Worm (Caenorhabditis elegans) whole organism, L3 larva: ENCODE measurements around the gene F53F1.4.

Source experiments
- R02D3.7 ChIP-seq: fragments of 150-350 bp; optimal IDR thresholded peaks from 2 replicates; lab custom pipeline; 2014; ENCODE audit warnings: missing biosample characterization, missing genetic modification characterization
- ZK546.5 ChIP-seq: sonication (generic microtip); optimal IDR thresholded peaks from 2 replicates; lab custom pipeline; 2017; ENCODE audit warnings: missing biosample characterization, missing genetic modification characterization
- aly-2 ChIP-seq: fragments of 150-350 bp; optimal IDR thresholded peaks from 2 replicates; lab custom pipeline; 2014; ENCODE audit warnings: missing biosample characterization, missing genetic modification characterization
- ama-1 ChIP-seq: fragments of 150-350 bp; optimal IDR thresholded peaks from 2 replicates; lab custom pipeline; 2018
- ceh-16 ChIP-seq: sonication (generic microtip); optimal IDR thresholded peaks from 2 replicates; lab custom pipeline; 2017; ENCODE audit warnings: missing biosample characterization, missing genetic modification characterization
- ceh-28 ChIP-seq: fragments of 150-350 bp; optimal IDR thresholded peaks from 2 replicates; lab custom pipeline; 2014; ENCODE audit warnings: missing biosample characterization, missing genetic modification reagents, missing genetic modification characterization
- ceh-9 ChIP-seq: sonication (generic microtip); optimal IDR thresholded peaks from 2 replicates; lab custom pipeline; 2018; ENCODE audit warnings: missing biosample characterization, missing genetic modification characterization
- daf-12 ChIP-seq: fragments of 150-350 bp; optimal IDR thresholded peaks from 2 replicates; lab custom pipeline; 2014; ENCODE audit warnings: missing biosample characterization, missing genetic modification reagents, missing genetic modification characterization
- egl-5 ChIP-seq: fragments of 150-350 bp; optimal IDR thresholded peaks from 2 replicates; lab custom pipeline; 2017; ENCODE audit warnings: missing biosample characterization, missing genetic modification reagents, missing genetic modification characterization, inconsistent platforms
- elt-1 ChIP-seq: fragments of 150-350 bp; optimal IDR thresholded peaks from 2 replicates; lab custom pipeline; 2014; ENCODE audit warnings: missing biosample characterization, missing genetic modification characterization
- elt-2 ChIP-seq: sonication (generic microtip); optimal IDR thresholded peaks from 2 replicates; lab custom pipeline; 2016; ENCODE audit warnings: missing genetic modification reagents, mild to moderate bottlenecking, missing genetic modification characterization, missing compliant biosample characterization
- elt-3 ChIP-seq, 3 experiments: fragments of 150-350 bp in 1 of 3; sonication (generic microtip) in 2 of 3; optimal IDR thresholded peaks; 2 replicates in 2 of 3; 4 replicates in 1 of 3; lab custom pipeline; 2014 to 2017; ENCODE audit warnings: missing biosample characterization in 3 of 3, missing genetic modification characterization in 3 of 3
- eor-1 ChIP-seq, 2 experiments: fragments of 150-350 bp; optimal IDR thresholded peaks; 2 replicates each; lab custom pipeline; 2014 to 2018; ENCODE audit warnings: missing biosample characterization in 2 of 2, missing genetic modification characterization in 2 of 2
- fkh-10 ChIP-seq: sonication (generic microtip); optimal IDR thresholded peaks from 2 replicates; lab custom pipeline; 2017; ENCODE audit warnings: missing biosample characterization, missing genetic modification reagents, missing genetic modification characterization
- fkh-2 ChIP-seq: fragments of 150-350 bp; optimal IDR thresholded peaks from 2 replicates; lab custom pipeline; 2014; ENCODE audit warnings: missing biosample characterization, missing genetic modification reagents, missing genetic modification characterization
- fos-1 ChIP-seq: fragments of 150-350 bp; optimal IDR thresholded peaks from 2 replicates; lab custom pipeline; 2014; ENCODE audit warnings: missing biosample characterization, missing genetic modification characterization
- hmg-11 ChIP-seq: sonication (generic microtip); optimal IDR thresholded peaks from 2 replicates; lab custom pipeline; 2016; ENCODE audit warnings: missing genetic modification characterization, missing compliant biosample characterization
- jun-1 ChIP-seq: fragments of 150-350 bp; optimal IDR thresholded peaks from 2 replicates; lab custom pipeline; 2014; ENCODE audit warnings: missing biosample characterization, missing genetic modification reagents, missing genetic modification characterization
- lin-15B ChIP-seq: fragments of 150-350 bp; optimal IDR thresholded peaks from 2 replicates; lab custom pipeline; 2014; ENCODE audit warnings: missing biosample characterization, missing genetic modification characterization
- lin-39 ChIP-seq: fragments of 150-350 bp; optimal IDR thresholded peaks from 2 replicates; lab custom pipeline; 2018; ENCODE audit warnings: missing biosample characterization, missing genetic modification reagents, missing genetic modification characterization
- lsy-12 ChIP-seq: sonication (generic microtip); optimal IDR thresholded peaks from 2 replicates; lab custom pipeline; 2016; ENCODE audit warnings: mild to moderate bottlenecking, missing genetic modification characterization, missing compliant biosample characterization
- mdl-1 ChIP-seq: fragments of 150-350 bp; optimal IDR thresholded peaks from 2 replicates; lab custom pipeline; 2014; ENCODE audit warnings: missing biosample characterization, missing genetic modification characterization
- mml-1 ChIP-seq: fragments of 150-350 bp; sonication (generic microtip); optimal IDR thresholded peaks from 3 replicates; lab custom pipeline; 2014; ENCODE audit warnings: missing biosample characterization, missing genetic modification characterization
- nfya-1 ChIP-seq: sonication (generic microtip); optimal IDR thresholded peaks from 2 replicates; lab custom pipeline; 2017; ENCODE audit warnings: missing genetic modification characterization, mild to moderate bottlenecking, missing compliant biosample characterization, antibody characterized with exemption, moderate library complexity; ENCODE audit not compliant: insufficient read depth
- nhr-11 ChIP-seq: fragments of 150-350 bp; optimal IDR thresholded peaks from 2 replicates; lab custom pipeline; 2014; ENCODE audit warnings: missing biosample characterization, missing genetic modification characterization
- nhr-12 ChIP-seq: fragments of 150-350 bp; optimal IDR thresholded peaks from 2 replicates; lab custom pipeline; 2014; ENCODE audit warnings: missing biosample characterization, missing genetic modification characterization
- nhr-237 ChIP-seq: fragments of 150-350 bp; optimal IDR thresholded peaks from 2 replicates; lab custom pipeline; 2014; ENCODE audit warnings: missing biosample characterization, missing genetic modification characterization
- nhr-25 ChIP-seq: sonication (generic microtip); optimal IDR thresholded peaks from 2 replicates; lab custom pipeline; 2017; ENCODE audit warnings: missing biosample characterization, missing genetic modification characterization
- nhr-28 ChIP-seq: fragments of 150-350 bp; optimal IDR thresholded peaks from 2 replicates; lab custom pipeline; 2014; ENCODE audit warnings: missing biosample characterization, missing genetic modification characterization
- nhr-43 ChIP-seq: sonication (generic microtip); optimal IDR thresholded peaks from 2 replicates; lab custom pipeline; 2016; ENCODE audit warnings: mild to moderate bottlenecking, missing genetic modification characterization, missing compliant biosample characterization; ENCODE audit not compliant: poor library complexity, severe bottlenecking
- nhr-67 ChIP-seq: fragments of 150-350 bp; optimal IDR thresholded peaks from 2 replicates; lab custom pipeline; 2014; ENCODE audit warnings: missing biosample characterization, missing genetic modification characterization
- nhr-76 ChIP-seq: fragments of 150-350 bp; sonication (generic microtip); optimal IDR thresholded peaks from 5 replicates; lab custom pipeline; 2014; ENCODE audit warnings: missing biosample characterization, missing genetic modification characterization
- nhr-77 ChIP-seq: fragments of 150-350 bp; optimal IDR thresholded peaks from 2 replicates; lab custom pipeline; 2014; ENCODE audit warnings: missing biosample characterization, missing genetic modification characterization
- pha-4 ChIP-seq: fragments of 150-350 bp; optimal IDR thresholded peaks from 2 replicates; lab custom pipeline; 2014; ENCODE audit warnings: missing biosample characterization, missing genetic modification reagents, missing genetic modification characterization
- pqm-1 ChIP-seq: fragments of 150-350 bp; optimal IDR thresholded peaks from 2 replicates; lab custom pipeline; 2017; ENCODE audit warnings: missing biosample characterization, missing genetic modification characterization, inconsistent platforms
- sea-2 ChIP-seq: fragments of 150-350 bp; sonication (generic microtip); optimal IDR thresholded peaks from 4 replicates; lab custom pipeline; 2014; ENCODE audit warnings: missing biosample characterization, missing genetic modification reagents, missing genetic modification characterization
- skn-1 ChIP-seq: fragments of 150-350 bp; optimal IDR thresholded peaks from 2 replicates; lab custom pipeline; 2014; ENCODE audit warnings: missing biosample characterization, missing genetic modification characterization
- snpc-4 ChIP-seq: fragments of 150-350 bp; optimal IDR thresholded peaks from 2 replicates; lab custom pipeline; 2014; ENCODE audit warnings: missing biosample characterization, missing genetic modification characterization
- unc-39 ChIP-seq: sonication (generic microtip); optimal IDR thresholded peaks from 4 replicates; lab custom pipeline; 2017; ENCODE audit warnings: missing biosample characterization, missing genetic modification characterization
- unc-62 ChIP-seq: fragments of 150-350 bp; sonication (generic microtip); optimal IDR thresholded peaks from 4 replicates; lab custom pipeline; 2014; ENCODE audit warnings: missing biosample characterization, missing genetic modification reagents, missing genetic modification characterization
- zag-1 ChIP-seq: fragments of 150-350 bp; optimal IDR thresholded peaks from 2 replicates; lab custom pipeline; 2014; ENCODE audit warnings: missing biosample characterization, missing genetic modification characterization
- ztf-11 ChIP-seq: fragments of 150-350 bp; optimal IDR thresholded peaks from 2 replicates; lab custom pipeline; 2014; ENCODE audit warnings: missing biosample characterization, missing genetic modification characterization

The F53F1.4 gene

ce11 chrV:13445229-13445949, 34.5 kb downstream of the F53F1.4 start, which contains the start of gene Y2H9A.4:
Gene Y2H9A.4 (plus strand): TSS chrV:13445899.
- no peak for TF ChIP-seq fkh-2
- no peak for TF ChIP-seq eor-1 (tag; optimal IDR thresholded peaks at IDR 0.05; lab: Kevin White, UChicago)
- no peak for TF ChIP-seq ztf-11 (tag; lab: Kevin White, UChicago)
- TF ChIP-seq daf-12 (tag; lab: Kevin White, UChicago) = no peak
- TF ChIP-seq nfya-1 (tag; lab: Kevin White, UChicago) = peak; percentile 3
- TF ChIP-seq lsy-12 (tag; lab: Kevin White, UChicago) = no peak
- no peak for TF ChIP-seq ceh-16 (tag; lab: Kevin White, UChicago)
- TF ChIP-seq nhr-67 (tag; lab: Kevin White, UChicago) = no peak
- no peak for TF ChIP-seq nhr-76 (tag; lab: Kevin White, UChicago)
- no peak for TF ChIP-seq nhr-237 (tag; lab: Kevin White, UChicago)
- TF ChIP-seq skn-1 (tag; lab: Kevin White, UChicago) = no peak
- no peak for TF ChIP-seq unc-62 (GFP tag; lab: Kevin White, UChicago)
- TF ChIP-seq jun-1 (tag; lab: Kevin White, UChicago) = peak; percentile 67
- no peak for TF ChIP-seq hmg-11 (tag; lab: Kevin White, UChicago)
- TF ChIP-seq aly-2 (tag; lab: Kevin White, UChicago) = no peak
- peak; percentile 22 for TF ChIP-seq pha-4
- no peak for TF ChIP-seq egl-5 (tag; lab: Kevin White, UChicago)
- no peak for TF ChIP-seq sea-2 (GFP tag; lab: Kevin White, UChicago)
- TF ChIP-seq nhr-12 (tag; lab: Kevin White, UChicago) = no peak
- no peak for TF ChIP-seq ama-1
- no peak for TF ChIP-seq fos-1
- no peak for TF ChIP-seq mdl-1 (tag; lab: Kevin White, UChicago)
- no peak for TF ChIP-seq fkh-10
- TF ChIP-seq pqm-1 (tag; lab: Kevin White, UChicago) = no peak
- TF ChIP-seq elt-2 (tag; lab: Kevin White, UChicago) = peak; percentile 54
- no peak for TF ChIP-seq R02D3.7 (tag; lab: Kevin White, UChicago)
- TF ChIP-seq ceh-9 (tag; lab: Kevin White, UChicago) = no peak
- no peak for TF ChIP-seq ZK546.5 (tag; lab: Kevin White, UChicago)
- peak; percentile 72 for TF ChIP-seq nhr-25 (tag; lab: Kevin White, UChicago)
- no peak for TF ChIP-seq nhr-43 (tag; lab: Kevin White, UChicago)
- no peak for TF ChIP-seq nhr-11 (tag; lab: Kevin White, UChicago)
- peak; percentile 72 for TF ChIP-seq elt-1 (tag; lab: Kevin White, UChicago)
- no peak for TF ChIP-seq ceh-28 (tag; lab: Kevin White, UChicago)

ce11 chrV:13453334-13453733, 42.5 kb downstream of the F53F1.4 start, which contains the start of gene lurp-2:
Gene lurp-2 (plus strand): TSS chrV:13453634.
- TF ChIP-seq fos-1 (no peak), eor-1 (tag; optimal IDR thresholded peaks at IDR 0.05; lab: Kevin White, UChicago) (no peak), zag-1 (tag; lab: Kevin White, UChicago) (no peak), mml-1 (tag; lab: Kevin White, UChicago) (no peak), nhr-12 (tag; lab: Kevin White, UChicago) (no peak), nhr-67 (tag; lab: Kevin White, UChicago) (no peak), nhr-77 (no peak), nhr-11 (tag; lab: Kevin White, UChicago) (no peak), mdl-1 (tag; lab: Kevin White, UChicago) (no peak), R02D3.7 (tag; lab: Kevin White, UChicago) (no peak), nhr-43 (tag; lab: Kevin White, UChicago) (no peak), fkh-10 (no peak), unc-39 (tag; lab: Kevin White, UChicago) (no peak), ZK546.5 (tag; lab: Kevin White, UChicago) (no peak), lin-15B (tag; lab: Kevin White, UChicago) (no peak), pha-4 (no peak)
- TF ChIP-seq, all 47 proteins: peak for 0

- TF ChIP-seq lin-39 (tag; lab: Kevin White, UChicago) (no peak), ceh-16 (tag; lab: Kevin White, UChicago) (no peak), mml-1 (tag; lab: Kevin White, UChicago) (no peak), snpc-4 (tag; lab: Kevin White, UChicago) (no peak), nhr-28 (tag; lab: Kevin White, UChicago) (no peak), aly-2 (tag; lab: Kevin White, UChicago) (no peak), pha-4 (no peak), nhr-12 (tag; lab: Kevin White, UChicago) (no peak), mdl-1 (tag; lab: Kevin White, UChicago) (no peak), egl-5 (tag; lab: Kevin White, UChicago) (no peak), elt-3 (tag; optimal IDR thresholded peaks at IDR 0.05; lab: Kevin White, UChicago) (no peak)
Measured at ce11 chrV:13455448-13455847, 44.6 kb downstream of the F53F1.4 start, which contains the start of gene lurp-3. Gene lurp-3 (plus strand): TSS chrV:13455748.
